Worm (Caenorhabditis elegans): Measurements from ENCODE around the gene E01G6.2.

Gene E01G6.2

ce11 chrX:12282911-12283310 lies 26.5 kb downstream of the E01G6.2 start, which contains the start of gene C04B4.2:
TSS of gene C04B4.2 (plus strand) at chrX:12283281.
- TF ChIP-seq egl-18 (GFP tag; IDR thresholded peaks at IDR 0.05): no peak
- TF ChIP-seq T26A5.8 (tag; optimal IDR thresholded peaks at IDR 0.05): no peak
- TF ChIP-seq cebp-2 (GFP tag; IDR thresholded peaks at IDR 0.05): no peak
- TF ChIP-seq gei-17 (GFP tag; optimal IDR thresholded peaks at IDR 0.05): no peak
- no peak for TF ChIP-seq attf-6 (GFP tag; IDR thresholded peaks at IDR 0.05)
- TF ChIP-seq hmg-20 (GFP tag; IDR thresholded peaks at IDR 0.05): no peak
- TF ChIP-seq Y53G8AR.9 (GFP tag; conservative IDR thresholded peaks at IDR 0.05): no peak
- no peak for TF ChIP-seq ceh-27 (GFP tag; optimal IDR thresholded peaks at IDR 0.05)
- TF ChIP-seq F23B12.7 (tag; optimal IDR thresholded peaks at IDR 0.05; ENCODE audit: insufficient read depth): no peak
- peak; percentile 54; the same call in 1 of the 2 replicates for TF ChIP-seq egrh-3 (GFP tag; IDR thresholded peaks at IDR 0.05)
- peak; percentile 26 for TF ChIP-seq dpl-1 (GFP tag; optimal IDR thresholded peaks at IDR 0.05)
- TF ChIP-seq repo-1 (tag; optimal IDR thresholded peaks at IDR 0.05): no peak
- TF ChIP-seq aptf-3 (GFP tag; IDR thresholded peaks at IDR 0.05): no peak
- no peak for TF ChIP-seq ztf-25 (GFP tag; IDR thresholded peaks at IDR 0.05)
- no peak for TF ChIP-seq K11D2.4 (GFP tag; IDR thresholded peaks at IDR 0.05)
- no peak for TF ChIP-seq ceh-100 (GFP tag; IDR thresholded peaks at IDR 0.05)
- TF ChIP-seq madf-6 (GFP tag; IDR thresholded peaks at IDR 0.05): peak; percentile 83
- TF ChIP-seq zim-3 (tag; optimal IDR thresholded peaks at IDR 0.05): no peak
- no peak for TF ChIP-seq tbx-9 (tag; optimal IDR thresholded peaks at IDR 0.05; ENCODE audit: borderline replicate concordance)
- TF ChIP-seq tbp1 (GFP tag; optimal IDR thresholded peaks at IDR 0.05): no peak
- peak; percentile 78 for TF ChIP-seq efl-1 (GFP tag; optimal IDR thresholded peaks at IDR 0.05)
- no peak for TF ChIP-seq madf-10 (tag; optimal IDR thresholded peaks at IDR 0.05)
- TF ChIP-seq him-1 (tag; optimal IDR thresholded peaks at IDR 0.05): no peak
- TF ChIP-seq nfya-1 (tag; optimal IDR thresholded peaks at IDR 0.05; ENCODE audit: borderline replicate concordance, insufficient read depth): no peak
- TF ChIP-seq ceh-58 (GFP tag; IDR thresholded peaks at IDR 0.05): no peak
- peak; percentile 49; the same call in 1 of the 2 replicates for TF ChIP-seq aptf-2 (GFP tag; conservative IDR thresholded peaks at IDR 0.05)
- no peak for TF ChIP-seq F52B5.7 (tag; optimal IDR thresholded peaks at IDR 0.05)
- no peak for TF ChIP-seq ceh-40 (GFP tag; IDR thresholded peaks at IDR 0.05)
- TF ChIP-seq F57A8.1 (GFP tag; optimal IDR thresholded peaks at IDR 0.05): no peak
- TF ChIP-seq athp-1 (tag; optimal IDR thresholded peaks at IDR 0.05): no peak
- no peak for TF ChIP-seq ama-1 (optimal IDR thresholded peaks at IDR 0.05)
- TF ChIP-seq ama-1 (GFP tag; optimal IDR thresholded peaks at IDR 0.05): no peak
- TF ChIP-seq Y95B8A.8 (GFP tag; IDR thresholded peaks at IDR 0.05): no peak
- no peak for TF ChIP-seq dpff-1 (tag; optimal IDR thresholded peaks at IDR 0.05)
- TF ChIP-seq attf-5 (GFP tag; optimal IDR thresholded peaks at IDR 0.05): no peak
- TF ChIP-seq dox-1 (GFP tag; IDR thresholded peaks at IDR 0.05): peak; percentile 5; the same call in 1 of the 2 replicates
- no peak for TF ChIP-seq lag-1 (GFP tag; IDR thresholded peaks at IDR 0.05)
- no peak for TF ChIP-seq mxl-1 (tag; optimal IDR thresholded peaks at IDR 0.05)
- TF ChIP-seq hsf-1 (GFP tag; IDR thresholded peaks at IDR 0.05): no peak
- TF ChIP-seq egl-44 (GFP tag; IDR thresholded peaks at IDR 0.05): no peak
- peak; percentile 43; the same call in 1 of the 2 replicates for TF ChIP-seq hmg-1.2 (GFP tag; IDR thresholded peaks at IDR 0.05)
- TF ChIP-seq Y79H2A.3 (GFP tag; conservative IDR thresholded peaks at IDR 0.05): no peak
- TF ChIP-seq K12H6.12 (tag; optimal IDR thresholded peaks at IDR 0.05): no peak
- TF ChIP-seq F57C9.4 (tag; optimal IDR thresholded peaks at IDR 0.05): no peak
- no peak for TF ChIP-seq lsy-27 (tag; optimal IDR thresholded peaks at IDR 0.05; ENCODE audit: borderline replicate concordance, insufficient read depth)
- TF ChIP-seq madf-8 (GFP tag; conservative IDR thresholded peaks at IDR 0.05): peak; percentile 64
- TF ChIP-seq madf-3 (GFP tag; IDR thresholded peaks at IDR 0.05): no peak
- no peak for TF ChIP-seq attf-3 (GFP tag; conservative IDR thresholded peaks at IDR 0.05)
- no peak for TF ChIP-seq ccch-3 (GFP tag; optimal IDR thresholded peaks at IDR 0.05)
- TF ChIP-seq ZK185.1 (tag; optimal IDR thresholded peaks at IDR 0.05; ENCODE audit: poor library complexity, severe bottlenecking): no peak

Data from whole organism, young adult.